Worm (Caenorhabditis elegans) whole organism, L1 larva: ENCODE data around the gene F23A7.5.
"Not testable (repeated sequence)": the region's sequence is repeated elsewhere in the genome, so short reads cannot be mapped to it uniquely, and the experiment has no call there.

Experiments used
- ceh-88 ChIP-seq: fragments of 200-800 bp; sonication (Bioruptor generic); IDR thresholded peaks from 2 replicates; pipeline ENCODE4 v1.3.6; 2022; ENCODE audit warnings: missing genetic modification characterization, missing compliant biosample characterization
- ces-1 ChIP-seq: fragments of 150-350 bp; optimal IDR thresholded peaks from 2 replicates; lab custom pipeline; 2014; ENCODE audit warnings: missing biosample characterization, missing genetic modification reagents, missing genetic modification characterization
- elt-2 ChIP-seq: sonication (generic microtip); optimal IDR thresholded peaks from 2 replicates; lab custom pipeline; 2016; ENCODE audit warnings: missing genetic modification characterization, mild to moderate bottlenecking, inconsistent platforms, missing compliant biosample characterization, missing genetic modification reagents
- nhr-12 ChIP-seq: sonication (generic microtip); optimal IDR thresholded peaks from 2 replicates; lab custom pipeline; 2017; ENCODE audit warnings: missing biosample characterization, missing genetic modification characterization
- unc-130 ChIP-seq: fragments of 150-350 bp; optimal IDR thresholded peaks from 2 replicates; lab custom pipeline; 2017; ENCODE audit warnings: missing biosample characterization, missing genetic modification characterization, inconsistent platforms
- unc-30 ChIP-seq: sonication (generic microtip); optimal IDR thresholded peaks from 2 replicates; lab custom pipeline; 2017; ENCODE audit warnings: missing biosample characterization, missing genetic modification characterization

DNA sequence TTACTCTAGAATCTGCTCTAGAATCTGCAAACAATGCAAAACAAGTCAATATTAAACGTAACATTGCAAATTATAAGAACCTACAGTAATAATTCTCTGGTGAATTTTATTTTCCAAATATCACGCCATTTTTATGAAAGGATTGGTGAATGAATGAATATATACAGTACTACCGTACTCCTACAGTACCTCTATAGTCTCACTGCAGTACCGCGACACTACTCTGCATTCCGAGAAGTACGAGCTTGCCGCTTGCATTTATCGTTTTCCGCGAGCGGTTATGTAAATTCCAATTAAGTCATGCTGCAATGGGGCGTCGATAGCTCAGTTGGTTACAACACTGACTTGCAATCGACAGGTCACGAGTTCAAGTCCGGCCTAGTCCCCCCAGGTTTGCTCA is 16.4 kb upstream of the F23A7.5 start, which contains the start of gene F23A7.4:
- TF ChIP-seq elt-2 (tag; lab: Kevin White, UChicago); ces-1 (GFP tag; lab: Kevin White, UChicago); nhr-12 (tag; lab: Kevin White, UChicago); unc-30; unc-130; ceh-88 (GFP tag; lab: Robert Waterston, UW): not testable (repeated sequence)
